Fruit fly (Drosophila melanogaster): ENCODE results near the gene CG7465.

Gene CG7465

dm6 chr3L:4510317-4510716, 30.2 kb downstream of the CG7465 start:
- TF ChIP-seq vri (GFP tag; optimal IDR thresholded peaks at IDR 0.05) (no peak), Eip78C (GFP tag) (peak; percentile 21)

- TF ChIP-seq CG6854 (GFP tag; optimal IDR thresholded peaks at IDR 0.05) (no peak), fkh (GFP tag; optimal IDR thresholded peaks at IDR 0.05) (no peak), Hr38 (GFP tag; optimal IDR thresholded peaks at IDR 0.05) (no peak), CG11902 (GFP tag; optimal IDR thresholded peaks at IDR 0.05) (no peak), eg (GFP tag; IDR thresholded peaks at IDR 0.05) (no peak; the same call in 2 of the 3 replicates), Lpt (GFP tag; optimal IDR thresholded peaks at IDR 0.05) (no peak), Sox15 (GFP tag; optimal IDR thresholded peaks at IDR 0.05) (no peak), CG3919 (GFP tag; optimal IDR thresholded peaks at IDR 0.05) (no peak), topi (GFP tag; optimal IDR thresholded peaks at IDR 0.05) (no peak), fd59A (GFP tag; optimal IDR thresholded peaks at IDR 0.05) (no peak), lz (GFP tag; optimal IDR thresholded peaks at IDR 0.05) (no peak), Eip78C (GFP tag) (peak; percentile 15), Blimp-1 (GFP tag; optimal IDR thresholded peaks at IDR 0.05) (no peak), CG15336 (GFP tag; IDR thresholded peaks at IDR 0.05) (0 out of 2 replicates have a peak, but pooled peaks have one; percentile 12)
Observed at dm6 chr3L:4516378-4516777, 36.3 kb downstream of the CG7465 start.

DNA sequence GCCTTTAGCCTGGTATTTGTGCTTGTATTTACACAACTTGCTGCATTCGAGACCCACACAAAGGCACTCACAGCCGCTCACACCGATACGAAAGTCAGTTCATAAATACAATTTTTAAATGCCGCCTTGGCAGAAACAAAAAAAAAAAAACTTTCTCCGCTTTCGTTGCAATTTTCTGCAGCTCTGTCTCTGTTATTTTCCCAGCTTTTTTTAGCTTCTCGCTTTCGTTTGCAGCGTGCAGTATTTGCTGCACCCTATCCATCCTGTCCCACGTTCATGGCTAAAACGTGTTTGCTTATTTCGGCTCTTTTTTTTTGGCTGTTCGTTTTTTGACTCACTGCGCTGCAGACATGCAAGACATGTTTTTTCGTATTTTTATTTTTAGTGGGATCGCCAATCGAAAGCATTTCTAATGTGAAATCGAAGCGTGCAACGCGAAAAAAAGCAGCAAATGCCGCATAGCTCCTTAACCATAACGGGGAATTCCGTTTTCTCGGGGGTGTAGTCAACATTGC, 39.4 kb downstream of the CG7465 start:
- TF ChIP-seq CG11902 (GFP tag; optimal IDR thresholded peaks at IDR 0.05), result no peak
- 0 out of 3 replicates have a peak, but pooled peaks have one; percentile 27 for TF ChIP-seq CG6163 (GFP tag; IDR thresholded peaks at IDR 0.05)
- TF ChIP-seq CG1621 (tag; optimal IDR thresholded peaks at IDR 0.05), result no peak
- no peak for TF ChIP-seq Sox15 (GFP tag; optimal IDR thresholded peaks at IDR 0.05)
- TF ChIP-seq CG15336 (GFP tag; IDR thresholded peaks at IDR 0.05), result peak; percentile 38
- TF ChIP-seq CG3032 (tag; optimal IDR thresholded peaks at IDR 0.05), result no peak
- no peak for TF ChIP-seq eg (GFP tag; IDR thresholded peaks at IDR 0.05)
- TF ChIP-seq CG6276 (GFP tag; optimal IDR thresholded peaks at IDR 0.05), result peak; percentile 33
- TF ChIP-seq CG8119 (GFP tag; IDR thresholded peaks at IDR 0.05), result peak; percentile 70; the same call in 2 of the 3 replicates
- TF ChIP-seq topi (GFP tag; optimal IDR thresholded peaks at IDR 0.05), result no peak
- peak; percentile 61 for TF ChIP-seq Eip78C (GFP tag)
- TF ChIP-seq Met (GFP tag; optimal IDR thresholded peaks at IDR 0.05), result no peak
- peak; percentile 91 for TF ChIP-seq Blimp-1 (GFP tag; optimal IDR thresholded peaks at IDR 0.05)
- peak; percentile 7 for TF ChIP-seq CG32006 (GFP tag; optimal IDR thresholded peaks at IDR 0.05)

- TF ChIP-seq Ets96B (tag; optimal IDR thresholded peaks at IDR 0.05), result no peak
- peak; percentile 79 for TF ChIP-seq fkh (GFP tag; optimal IDR thresholded peaks at IDR 0.05)
Observed at dm6 chr3L:4521809-4522208, 41.7 kb downstream of the CG7465 start.
